Fruit fly (Drosophila melanogaster): Measurements from ENCODE around the gene TTLL1A.

TTLL1A gene

DNA sequence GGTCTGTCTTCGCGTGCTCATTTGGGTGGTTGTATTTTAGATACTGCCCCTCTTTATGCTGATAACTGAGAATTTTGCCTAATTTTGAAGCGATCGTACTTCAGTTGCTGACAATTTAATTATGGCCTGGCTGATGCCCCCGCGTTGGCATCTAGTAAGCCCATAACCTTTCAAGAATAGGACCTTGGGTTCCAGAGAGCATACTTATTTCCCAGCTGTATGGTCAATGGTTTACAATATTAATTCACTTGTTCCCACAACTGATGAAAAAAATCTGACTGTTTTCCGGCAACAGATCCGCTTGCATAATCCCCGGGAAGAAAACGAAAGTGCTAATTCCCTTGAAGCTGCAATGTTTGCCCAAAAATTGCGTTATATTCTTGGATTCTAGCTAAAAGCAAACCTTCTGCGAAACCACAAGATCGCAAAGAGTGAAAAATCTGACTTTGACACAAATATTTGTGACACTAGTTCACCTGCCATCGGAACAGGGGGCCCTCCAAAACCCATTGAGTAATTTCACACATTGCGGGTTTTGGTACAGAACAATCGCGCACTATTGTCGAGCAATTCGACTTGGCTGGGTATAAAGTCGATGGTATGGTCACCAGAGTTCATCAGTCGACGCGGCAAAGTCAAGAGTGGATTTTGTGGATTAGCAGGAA, at the start of gene TTLL1A, which contains the start of gene CG5070:
Gene TTLL1A, minus strand, starts transcription at position 101 of the 665 bp plus-strand sequence.
Gene CG5070, plus strand, starts transcription at position 615 of the 665 bp plus-strand sequence.
- TF ChIP-seq D1 (tag; optimal IDR thresholded peaks at IDR 0.05) = no peak
- TF ChIP-seq Pif1B (GFP tag; optimal IDR thresholded peaks at IDR 0.05) = no peak
- no peak for TF ChIP-seq Snoo (tag; optimal IDR thresholded peaks at IDR 0.05)
- TF ChIP-seq rn (GFP tag; IDR thresholded peaks at IDR 0.05) = no peak
- TF ChIP-seq CG32121 (GFP tag; IDR thresholded peaks at IDR 0.05) = no peak
- no peak for TF ChIP-seq CG9948 (tag; optimal IDR thresholded peaks at IDR 0.05)
- TF ChIP-seq CG17806 (tag; optimal IDR thresholded peaks at IDR 0.05) = no peak

DNA sequence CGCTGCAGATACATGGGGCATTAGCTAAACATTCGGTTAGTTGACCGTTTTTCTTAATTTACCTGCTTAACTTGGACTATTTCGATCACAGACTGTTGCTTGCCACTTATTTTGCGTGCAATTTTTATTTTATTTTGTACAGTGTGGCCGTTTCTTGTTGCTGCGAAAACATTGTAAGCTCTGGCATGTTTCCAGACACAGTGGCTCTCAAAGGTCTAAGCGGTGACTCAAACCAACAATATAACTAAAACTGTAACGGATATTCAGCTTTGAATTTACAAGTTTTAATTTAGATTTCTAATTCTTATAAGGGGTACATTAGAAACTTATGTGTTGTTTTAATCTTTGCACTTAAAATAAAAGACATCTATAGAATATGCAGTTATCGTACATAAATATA, 46.9 kb upstream of the TTLL1A start, which contains the start of gene CG8675:
Gene CG8675, minus strand, starts transcription at position 177 of the 400 bp plus-strand sequence.
- TF ChIP-seq CG12605 (GFP tag; IDR thresholded peaks at IDR 0.05) = no peak
- TF ChIP-seq Ets98B (GFP tag; IDR thresholded peaks at IDR 0.05) = no peak
- no peak for TF ChIP-seq CG13204 (GFP tag; optimal IDR thresholded peaks at IDR 0.05)
- no peak for TF ChIP-seq EcR (GFP tag; optimal IDR thresholded peaks at IDR 0.05)
- TF ChIP-seq CG8159 (tag; optimal IDR thresholded peaks at IDR 0.05) = no peak
- no peak for TF ChIP-seq rn (GFP tag; IDR thresholded peaks at IDR 0.05)
- TF ChIP-seq CG34367 (tag; optimal IDR thresholded peaks at IDR 0.05) = no peak
- TF ChIP-seq CG8301 (tag; optimal IDR thresholded peaks at IDR 0.05) = no peak
- TF ChIP-seq Pif1A (GFP tag; optimal IDR thresholded peaks at IDR 0.05) = no peak
- TF ChIP-seq Snoo (tag; optimal IDR thresholded peaks at IDR 0.05) = no peak
- TF ChIP-seq CG15710 (tag; optimal IDR thresholded peaks at IDR 0.05) = no peak
- TF ChIP-seq CG14655 (GFP tag; optimal IDR thresholded peaks at IDR 0.05) = no peak
- no peak for TF ChIP-seq CG10348 (GFP tag; IDR thresholded peaks at IDR 0.05)
- TF ChIP-seq fd96Ca (GFP tag; IDR thresholded peaks at IDR 0.05) = no peak
- no peak for TF ChIP-seq Pif1B (GFP tag; optimal IDR thresholded peaks at IDR 0.05)
- TF ChIP-seq CG32121 (GFP tag; IDR thresholded peaks at IDR 0.05) = no peak
- TF ChIP-seq CG9948 (tag; optimal IDR thresholded peaks at IDR 0.05) = no peak
- TF ChIP-seq gl (tag; optimal IDR thresholded peaks at IDR 0.05) = no peak

DNA sequence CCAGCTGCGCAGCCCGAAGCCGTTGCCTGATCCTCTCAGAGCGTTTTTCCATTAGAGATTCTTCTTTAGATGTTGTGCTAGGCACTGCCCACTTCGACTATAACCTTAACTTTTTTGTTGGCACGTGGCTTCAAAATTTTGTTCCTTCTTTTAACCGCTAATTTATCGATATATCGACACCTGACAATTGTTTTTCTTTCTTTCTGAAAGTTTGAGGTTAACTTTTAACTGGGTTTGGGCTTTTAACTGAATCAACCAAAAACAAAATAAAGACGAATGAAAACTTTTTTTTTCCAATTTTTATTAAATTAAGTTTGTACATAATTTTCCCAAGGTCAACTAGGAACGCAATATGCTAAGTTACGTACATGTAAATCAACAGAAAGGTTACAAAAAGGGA, 44.5 kb upstream of the TTLL1A start, which contains the start of gene CG42854:
Gene CG42854, minus strand, starts transcription at position 101 of the 400 bp plus-strand sequence.
- TF ChIP-seq CG4496 (GFP tag; IDR thresholded peaks at IDR 0.05) = no peak

DNA sequence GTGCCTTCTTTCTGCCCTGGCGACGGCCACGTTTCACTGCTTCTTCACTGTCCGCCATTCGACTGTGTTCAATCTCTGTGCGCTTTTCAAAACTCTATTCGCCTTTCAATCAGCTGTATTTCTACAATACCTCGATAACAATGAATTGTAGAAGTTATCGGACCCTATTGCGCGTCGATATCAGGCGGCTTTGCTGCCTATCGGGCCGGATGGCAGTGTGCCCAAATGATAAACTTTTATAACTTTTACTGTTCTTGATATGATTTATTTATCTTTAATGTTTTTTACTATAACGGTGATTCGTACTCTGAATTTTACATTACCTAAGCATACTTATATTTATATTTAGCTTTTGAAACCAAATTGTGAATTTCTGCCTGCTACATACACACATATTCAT, 42.5 kb upstream of the TTLL1A start, which contains the start of gene CG8915:
Gene CG8915, minus strand, starts transcription at position 148 of the 400 bp plus-strand sequence.
- TF ChIP-seq CG13204 (GFP tag; optimal IDR thresholded peaks at IDR 0.05) (no peak), Pif1A (GFP tag; optimal IDR thresholded peaks at IDR 0.05) (no peak)

DNA sequence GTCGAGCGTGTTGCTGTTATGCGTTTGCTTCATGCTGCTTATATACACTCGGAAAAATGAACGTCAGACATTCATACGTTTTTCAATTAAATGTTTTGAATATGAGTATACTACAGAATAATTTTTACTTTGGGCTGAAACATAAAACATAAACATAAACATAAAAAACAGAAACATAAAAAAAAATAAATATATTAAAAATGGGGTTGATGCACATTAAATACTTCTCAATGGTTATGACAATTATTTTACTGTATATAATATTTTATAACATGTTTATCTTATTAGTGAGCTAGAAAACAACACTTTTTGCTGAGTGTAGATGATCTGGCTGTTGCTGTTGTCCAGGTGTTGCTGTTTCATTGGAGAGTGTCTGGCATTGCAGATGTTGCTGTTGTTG, 35.0 kb upstream of the TTLL1A start:
- TF ChIP-seq CG32121 (GFP tag; IDR thresholded peaks at IDR 0.05) (peak; percentile 69; the same call in 1 of the 2 replicates), CG15710 (tag; optimal IDR thresholded peaks at IDR 0.05) (peak; percentile 72), D1 (tag; optimal IDR thresholded peaks at IDR 0.05) (peak; percentile 53), CG13204 (GFP tag; optimal IDR thresholded peaks at IDR 0.05) (peak; percentile 35), CG10348 (GFP tag; IDR thresholded peaks at IDR 0.05) (no peak), CG14655 (GFP tag; optimal IDR thresholded peaks at IDR 0.05) (peak; percentile 83), Pif1A (GFP tag; optimal IDR thresholded peaks at IDR 0.05) (peak; percentile 51), Ets98B (GFP tag; IDR thresholded peaks at IDR 0.05) (peak; percentile 30; the same call in 1 of the 2 replicates), Snoo (tag; optimal IDR thresholded peaks at IDR 0.05) (no peak), gl (tag; optimal IDR thresholded peaks at IDR 0.05) (no peak), CG17806 (tag; optimal IDR thresholded peaks at IDR 0.05) (peak; percentile 72), fd96Ca (GFP tag; IDR thresholded peaks at IDR 0.05) (no peak), EcR (GFP tag; optimal IDR thresholded peaks at IDR 0.05) (no peak), CG4496 (GFP tag; IDR thresholded peaks at IDR 0.05) (peak; percentile 52), CG8159 (tag; optimal IDR thresholded peaks at IDR 0.05) (peak; percentile 77), CG34367 (tag; optimal IDR thresholded peaks at IDR 0.05) (peak; percentile 55), Pif1B (GFP tag; optimal IDR thresholded peaks at IDR 0.05) (peak; percentile 45), CG8301 (tag; optimal IDR thresholded peaks at IDR 0.05) (peak; percentile 76), rn (GFP tag; IDR thresholded peaks at IDR 0.05) (0 out of 2 replicates have a peak, but pooled peaks have one; percentile 11), CG12605 (GFP tag; IDR thresholded peaks at IDR 0.05) (peak; percentile 36; the same call in 1 of the 2 replicates), CG9948 (tag; optimal IDR thresholded peaks at IDR 0.05) (peak; percentile 79)

DNA sequence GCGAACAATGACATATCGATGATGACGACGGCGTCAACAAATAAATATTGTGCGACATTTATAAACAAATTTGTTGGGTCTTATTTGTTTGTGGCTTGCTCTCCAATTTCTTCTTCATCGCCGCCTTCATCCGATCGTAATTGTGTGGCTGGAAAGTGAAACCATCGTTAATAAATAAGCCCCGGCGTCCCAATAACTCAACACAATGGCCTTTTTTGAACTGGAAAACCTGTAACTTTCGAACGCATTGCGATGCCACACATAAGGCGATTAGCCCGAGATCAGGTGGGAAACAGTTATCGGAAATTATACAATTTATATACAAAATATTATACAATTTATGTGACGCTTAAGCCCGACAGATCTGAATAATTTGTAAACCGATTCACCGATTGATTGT, 34.1 kb upstream of the TTLL1A start:
- TF ChIP-seq CG4496 (GFP tag; IDR thresholded peaks at IDR 0.05) (no peak), CG15710 (tag; optimal IDR thresholded peaks at IDR 0.05) (no peak), CG32121 (GFP tag; IDR thresholded peaks at IDR 0.05) (no peak), CG14655 (GFP tag; optimal IDR thresholded peaks at IDR 0.05) (no peak)

DNA sequence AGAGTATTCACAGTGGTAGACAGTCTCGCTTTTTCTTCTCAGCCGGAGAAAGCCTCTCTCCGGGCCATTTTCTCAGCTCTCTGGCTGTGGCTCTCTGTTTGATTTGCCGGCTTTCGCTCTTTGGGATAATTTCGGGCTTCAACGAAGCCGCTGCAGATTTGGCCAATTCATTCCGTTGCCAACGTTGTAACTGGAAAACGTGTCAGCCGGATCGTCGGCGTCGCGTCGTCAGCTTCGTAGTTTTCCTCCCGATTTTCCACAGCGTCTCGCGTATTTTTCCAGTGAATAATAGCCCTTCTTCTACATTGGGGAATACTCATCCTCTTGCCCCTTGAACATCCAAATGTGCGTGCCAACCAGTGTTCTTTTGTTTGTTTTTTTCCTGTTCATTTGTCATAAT, 30.2 kb upstream of the TTLL1A start, which contains the start of gene f:
Gene f, plus strand, starts transcription at position 301 of the 400 bp plus-strand sequence.
- TF ChIP-seq CG32121 (GFP tag; IDR thresholded peaks at IDR 0.05) (0 out of 2 replicates have a peak, but pooled peaks have one; percentile 10), CG14655 (GFP tag; optimal IDR thresholded peaks at IDR 0.05) (no peak), Ets98B (GFP tag; IDR thresholded peaks at IDR 0.05) (0 out of 2 replicates have a peak, but pooled peaks have one; percentile 6)
